Fruit fly (Drosophila melanogaster): Measurements from ENCODE around the gene CG7102.

The CG7102 gene

dm6 chr2L:7838024-7838423 is 49.3 kb downstream of the CG7102 start:
- TF ChIP-seq Clk (GFP tag; optimal IDR thresholded peaks at IDR 0.05): no peak
- no peak for TF ChIP-seq CG12768 (GFP tag; optimal IDR thresholded peaks at IDR 0.05)
- TF ChIP-seq CG11617 (GFP tag; optimal IDR thresholded peaks at IDR 0.05): no peak
- TF ChIP-seq CG1620 (GFP tag; optimal IDR thresholded peaks at IDR 0.05): no peak
- TF ChIP-seq ovo (GFP tag; optimal IDR thresholded peaks at IDR 0.05): no peak
- TF ChIP-seq CG7045 (GFP tag; optimal IDR thresholded peaks at IDR 0.05): no peak
- TF ChIP-seq kay (GFP tag; ENCODE audit: borderline replicate concordance): no peak
- TF ChIP-seq bab1 (GFP tag; optimal IDR thresholded peaks at IDR 0.05): no peak
- no peak for TF ChIP-seq cnc (optimal IDR thresholded peaks at IDR 0.05)
- no peak for TF ChIP-seq Mnt (GFP tag; optimal IDR thresholded peaks at IDR 0.05)
- no peak for TF ChIP-seq CG14711 (tag; optimal IDR thresholded peaks at IDR 0.05)
- TF ChIP-seq CG33017 (tag; optimal IDR thresholded peaks at IDR 0.05): no peak

dm6 chr2L:7833650-7834049 is 53.7 kb downstream of the CG7102 start:
- no peak for TF ChIP-seq CG14711 (tag; optimal IDR thresholded peaks at IDR 0.05)
- TF ChIP-seq cic (GFP tag; optimal IDR thresholded peaks at IDR 0.05): no peak
- no peak for TF ChIP-seq CG33017 (tag; optimal IDR thresholded peaks at IDR 0.05)
- TF ChIP-seq toe (GFP tag; optimal IDR thresholded peaks at IDR 0.05): no peak
- no peak for TF ChIP-seq CG1620 (GFP tag; optimal IDR thresholded peaks at IDR 0.05)
- TF ChIP-seq cnc (optimal IDR thresholded peaks at IDR 0.05): no peak
- no peak for TF ChIP-seq CG5204 (GFP tag; optimal IDR thresholded peaks at IDR 0.05)
- no peak for TF ChIP-seq pad (GFP tag; optimal IDR thresholded peaks at IDR 0.05)
